Worm (Caenorhabditis elegans) whole organism, L4/young adult: ENCODE results near the gene gst-34.

Source experiments
- W03F9.2 ChIP-seq: fragments of 150-350 bp; optimal IDR thresholded peaks from 2 replicates; lab custom pipeline; 2014; ENCODE audit warnings: missing biosample characterization, missing genetic modification characterization
- dao-5 ChIP-seq: sonication (generic microtip); optimal IDR thresholded peaks from 2 replicates; lab custom pipeline; 2016; ENCODE audit warnings: missing genotype, missing genetic modification characterization, moderate library complexity, missing compliant biosample characterization
- him-1 ChIP-seq: sonication (generic microtip); optimal IDR thresholded peaks from 2 replicates; lab custom pipeline; 2016; ENCODE audit warnings: missing genotype, missing genetic modification reagents, missing genetic modification characterization, missing compliant biosample characterization

DNA sequence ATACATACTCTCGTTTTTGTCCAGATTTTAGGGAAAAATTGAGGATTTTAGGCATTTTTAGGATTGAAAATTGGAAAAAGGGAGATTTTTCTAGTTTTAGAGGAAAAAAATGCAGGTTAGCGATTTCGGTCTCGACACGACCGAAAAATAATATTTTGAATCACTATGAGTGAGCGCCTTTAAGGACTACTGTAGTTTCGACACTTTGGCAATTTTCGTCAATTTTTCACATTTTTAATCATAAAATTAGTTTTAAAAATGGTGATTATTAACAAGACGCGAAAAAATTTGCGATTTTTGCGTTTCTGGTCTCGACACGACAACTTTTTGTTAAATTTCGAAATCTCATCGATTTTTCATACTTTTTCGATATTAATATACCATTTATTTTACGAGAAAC lies 43.8 kb upstream of the gst-34 start:
- TF ChIP-seq him-1 (tag; lab: Kevin White, UChicago) (no peak), W03F9.2 (tag; lab: Kevin White, UChicago) (no peak), dao-5 (tag; lab: Kevin White, UChicago) (no peak)
